Worm (Caenorhabditis elegans): ENCODE data around the gene T24H10.1.

The T24H10.1 gene

DNA sequence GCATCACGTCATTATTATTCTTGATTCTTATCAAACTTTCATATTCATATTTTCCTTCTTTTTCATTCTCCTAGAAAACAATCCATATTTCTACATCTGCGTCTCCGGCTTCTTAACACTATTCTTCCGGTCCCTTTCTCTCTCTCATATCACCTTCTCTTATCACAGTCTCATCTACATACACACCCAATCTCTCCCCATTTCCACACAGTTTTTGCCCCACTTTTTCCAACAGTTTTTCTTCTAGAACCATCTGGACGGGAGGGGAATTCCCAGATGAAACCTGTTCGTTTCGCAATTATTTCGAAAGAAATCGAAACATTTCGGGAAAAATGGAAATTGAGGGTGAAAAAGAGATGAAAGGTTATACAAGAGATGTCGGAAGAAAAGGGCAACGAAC lies 29.0 kb downstream of the T24H10.1 start (continued):
- TF ChIP-seq chd-7 (tag; optimal IDR thresholded peaks at IDR 0.05) (peak; percentile 26), pbrm-1 (GFP tag; IDR thresholded peaks at IDR 0.05) (no peak), F33H1.4 (GFP tag; IDR thresholded peaks at IDR 0.05) (no peak), ceh-79 (tag; optimal IDR thresholded peaks at IDR 0.05) (no peak), K11D2.4 (GFP tag; IDR thresholded peaks at IDR 0.05) (peak; percentile 20; the same call in 1 of the 2 replicates), xnd-1 (tag; optimal IDR thresholded peaks at IDR 0.05) (no peak), lir-1 (GFP tag; conservative IDR thresholded peaks at IDR 0.05) (no peak), ets-4 (GFP tag; optimal IDR thresholded peaks at IDR 0.05) (no peak), lin-35 (GFP tag; optimal IDR thresholded peaks at IDR 0.05) (peak in 1 of 3 experiments; percentile 35), nhr-80 (tag; optimal IDR thresholded peaks at IDR 0.05) (peak; percentile 74), ztf-18 (tag; optimal IDR thresholded peaks at IDR 0.05) (no peak), mcd-1 (GFP tag; IDR thresholded peaks at IDR 0.05) (0 out of 2 replicates have a peak, but pooled peaks have one; percentile 21), B0035.1 (tag; optimal IDR thresholded peaks at IDR 0.05) (no peak), him-1 (tag; optimal IDR thresholded peaks at IDR 0.05) (no peak), lin-40 (tag; optimal IDR thresholded peaks at IDR 0.05) (peak; percentile 57), Y56A3A.18 (GFP tag; IDR thresholded peaks at IDR 0.05) (no peak), madf-8 (GFP tag; conservative IDR thresholded peaks at IDR 0.05) (no peak), tlf-1 (GFP tag; optimal IDR thresholded peaks at IDR 0.05) (no peak), ceh-58 (GFP tag; IDR thresholded peaks at IDR 0.05) (no peak), tbx-9 (tag; optimal IDR thresholded peaks at IDR 0.05; ENCODE audit: borderline replicate concordance) (no peak), somi-1 (GFP tag; optimal IDR thresholded peaks at IDR 0.05) (peak; percentile 55), mxl-1 (tag; optimal IDR thresholded peaks at IDR 0.05) (no peak), ceh-91 (GFP tag; IDR thresholded peaks at IDR 0.05) (no peak), hmg-1.2 (GFP tag; IDR thresholded peaks at IDR 0.05) (peak; percentile 51; the same call in 1 of the 2 replicates), let-526 (GFP tag; IDR thresholded peaks at IDR 0.05) (0 out of 2 replicates have a peak, but pooled peaks have one; percentile 39), zim-3 (tag; optimal IDR thresholded peaks at IDR 0.05) (no peak), nfyb-1 (GFP tag; IDR thresholded peaks at IDR 0.05) (peak; percentile 81), athp-1 (tag; optimal IDR thresholded peaks at IDR 0.05) (no peak), C06A6.2 (GFP tag; conservative IDR thresholded peaks at IDR 0.05) (peak; percentile 53; the same call in 1 of the 2 replicates)

DNA sequence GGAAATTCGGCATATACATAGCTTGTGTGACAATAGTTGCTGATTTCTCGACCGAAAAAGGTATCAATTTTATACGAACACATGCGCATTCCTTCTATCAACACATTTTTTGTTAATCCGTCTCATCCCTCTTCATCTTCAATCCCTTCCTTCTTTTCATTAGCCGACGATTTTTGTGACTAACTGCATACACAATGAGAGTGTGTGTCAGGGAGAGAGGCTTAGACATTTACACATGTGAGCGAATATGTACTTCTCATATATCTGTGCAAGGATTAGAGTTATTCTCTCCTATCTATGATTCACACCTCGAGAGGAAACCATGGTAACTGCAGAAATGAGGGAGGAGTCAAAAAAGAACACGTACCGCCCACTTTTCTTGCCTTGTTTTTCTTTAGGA lies 31.2 kb downstream of the T24H10.1 start:
- no peak for TF ChIP-seq unc-130 (GFP tag; optimal IDR thresholded peaks at IDR 0.05)
- TF ChIP-seq athp-1 (tag; optimal IDR thresholded peaks at IDR 0.05), result no peak

DNA sequence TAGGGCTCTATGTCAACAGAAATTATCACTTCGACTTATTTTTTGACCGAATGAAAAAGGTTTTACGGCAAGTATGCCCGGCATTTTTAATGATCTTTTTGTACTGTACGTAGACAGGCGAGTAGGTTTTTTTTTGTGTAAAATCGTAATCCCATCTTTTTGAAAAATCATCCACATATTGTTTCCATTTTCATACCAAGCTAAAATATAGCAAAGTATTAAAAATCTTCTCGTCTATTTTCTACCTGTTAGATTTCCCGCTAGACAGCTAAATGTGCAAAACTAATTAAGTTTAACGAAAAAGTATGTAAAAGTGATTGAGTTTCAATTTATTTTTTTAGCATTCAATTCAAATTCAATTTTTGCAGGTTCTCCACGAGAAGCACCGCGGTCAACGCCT lies 32.2 kb downstream of the T24H10.1 start, which contains the start of gene C16D2.1:
Gene C16D2.1 (plus strand): TSS at position 301 of the 400 bp plus-strand sequence.
- no peak for TF ChIP-seq F22D6.2 (tag; optimal IDR thresholded peaks at IDR 0.05)
- no peak for TF ChIP-seq F10E7.11 (tag; optimal IDR thresholded peaks at IDR 0.05)
- TF ChIP-seq aptf-3 (GFP tag; IDR thresholded peaks at IDR 0.05), result no peak
- TF ChIP-seq fkh-3 (tag; optimal IDR thresholded peaks at IDR 0.05), result no peak
- no peak for TF ChIP-seq F57A8.1 (GFP tag; optimal IDR thresholded peaks at IDR 0.05)
- TF ChIP-seq F37B4.10 (GFP tag; IDR thresholded peaks at IDR 0.05), result no peak
- TF ChIP-seq ceh-40 (GFP tag; IDR thresholded peaks at IDR 0.05), result no peak
- no peak for TF ChIP-seq hlh-26 (GFP tag; conservative IDR thresholded peaks at IDR 0.05)
- no peak for TF ChIP-seq madf-8 (GFP tag; conservative IDR thresholded peaks at IDR 0.05)
- no peak for TF ChIP-seq rcor-1 (GFP tag; IDR thresholded peaks at IDR 0.05)
- TF ChIP-seq nhr-179 (tag; optimal IDR thresholded peaks at IDR 0.05), result no peak
- TF ChIP-seq lsl-1 (GFP tag; optimal IDR thresholded peaks at IDR 0.05), result no peak
- TF ChIP-seq tlf-1 (GFP tag; optimal IDR thresholded peaks at IDR 0.05), result no peak
- TF ChIP-seq athp-1 (tag; optimal IDR thresholded peaks at IDR 0.05), result no peak
- no peak for TF ChIP-seq nfya-2 (GFP tag; IDR thresholded peaks at IDR 0.05)
- no peak for TF ChIP-seq B0035.1 (tag; optimal IDR thresholded peaks at IDR 0.05)
- no peak for TF ChIP-seq snpc-4 (GFP tag; optimal IDR thresholded peaks at IDR 0.05)
- no peak for TF ChIP-seq snpc-4 (tag; optimal IDR thresholded peaks at IDR 0.05)
- TF ChIP-seq Y56A3A.18 (GFP tag; IDR thresholded peaks at IDR 0.05), result no peak
- no peak for TF ChIP-seq rpc-1 (optimal IDR thresholded peaks at IDR 0.05)
- no peak for TF ChIP-seq rpc-1 (tag; optimal IDR thresholded peaks at IDR 0.05)

Data from whole organism, young adult.